Worm (Caenorhabditis elegans): ENCODE results near the gene F10A3.17.

DNA sequence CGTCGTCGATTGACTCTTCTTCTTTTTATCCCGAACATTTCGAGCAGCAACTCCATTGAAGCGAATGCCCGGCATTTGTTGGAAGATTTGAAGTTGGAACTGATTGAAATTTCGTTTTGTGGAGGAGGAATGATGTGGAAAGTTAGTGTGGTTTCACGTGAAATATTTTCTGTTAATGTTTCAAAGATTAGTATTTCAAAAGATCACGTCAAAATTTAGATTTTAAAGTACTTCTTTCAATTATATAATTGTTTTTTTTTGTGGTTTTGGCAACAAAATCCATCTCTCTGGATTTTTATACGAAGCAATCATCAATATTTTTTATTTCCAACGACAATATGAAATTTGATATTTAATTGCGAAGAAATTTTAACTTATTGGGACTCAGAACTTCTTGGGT lies 22.5 kb downstream of the F10A3.17 start, which contains the start of gene F44G3.7:
- no peak for TF ChIP-seq rnt-1 (tag; optimal IDR thresholded peaks at IDR 0.05)
- TF ChIP-seq ceh-34 (tag; optimal IDR thresholded peaks at IDR 0.05): no peak
- no peak for TF ChIP-seq pag-3 (tag; optimal IDR thresholded peaks at IDR 0.05; ENCODE audit: borderline replicate concordance)
- TF ChIP-seq hlh-13 (GFP tag; optimal IDR thresholded peaks at IDR 0.05): no peak

All from whole organism, late embryonic.